Worm (Caenorhabditis elegans) whole organism, mixed stage, embryonic: ENCODE data around the gene let-70.

Source experiments
- M03D4.4 ChIP-seq: sonication (generic microtip); optimal IDR thresholded peaks from 2 replicates; lab custom pipeline; 2017; ENCODE audit warnings: mild to moderate bottlenecking, missing genetic modification characterization, missing compliant biosample characterization
- bed-3 ChIP-seq: fragments of 200-800 bp; sonication (Bioruptor generic); optimal IDR thresholded peaks from 3 replicates; lab custom pipeline; 2018; ENCODE audit warnings: mild to moderate bottlenecking, missing genetic modification characterization, moderate library complexity, missing compliant biosample characterization
- blmp-1 ChIP-seq: fragments of 150-350 bp; optimal IDR thresholded peaks from 2 replicates; lab custom pipeline; 2014; ENCODE audit warnings: missing biosample characterization, missing genetic modification characterization
- ceh-39 ChIP-seq: fragments of 150-350 bp; optimal IDR thresholded peaks from 2 replicates; lab custom pipeline; 2014; ENCODE audit warnings: missing biosample characterization, missing genetic modification characterization
- ceh-43 ChIP-seq: fragments of 200-800 bp; sonication (Bioruptor generic); optimal IDR thresholded peaks from 2 replicates; lab custom pipeline; 2018; ENCODE audit warnings: mild to moderate bottlenecking, missing genetic modification characterization, moderate library complexity, missing compliant biosample characterization
- ceh-83 ChIP-seq: fragments of 200-800 bp; sonication (Bioruptor generic); optimal IDR thresholded peaks from 2 replicates; lab custom pipeline; 2018; ENCODE audit warnings: mild to moderate bottlenecking, missing genetic modification characterization, missing compliant biosample characterization
- ces-1 ChIP-seq: fragments of 150-350 bp; optimal IDR thresholded peaks from 2 replicates; lab custom pipeline; 2014; ENCODE audit warnings: missing biosample characterization, missing genetic modification reagents, missing genetic modification characterization
- cnd-1 ChIP-seq: fragments of 200-800 bp; sonication (Bioruptor generic); optimal IDR thresholded peaks from 2 replicates; lab custom pipeline; 2018; ENCODE audit warnings: mild to moderate bottlenecking, missing genetic modification characterization, missing compliant biosample characterization
- drap-1 ChIP-seq: fragments of 200-800 bp; sonication (Bioruptor generic); optimal IDR thresholded peaks from 3 replicates; lab custom pipeline; 2018; ENCODE audit warnings: mild to moderate bottlenecking, missing genetic modification characterization, missing compliant biosample characterization
- elt-1 ChIP-seq: sonication (generic microtip); optimal IDR thresholded peaks from 2 replicates; lab custom pipeline; 2017; ENCODE audit warnings: missing genetic modification characterization, mild to moderate bottlenecking, missing compliant biosample characterization, antibody characterized with exemption, moderate library complexity, borderline replicate concordance; ENCODE audit not compliant: insufficient read depth
- elt-3 ChIP-seq: fragments of 150-350 bp; optimal IDR thresholded peaks from 2 replicates; lab custom pipeline; 2014; ENCODE audit warnings: missing biosample characterization, missing genetic modification characterization
- flh-1 ChIP-seq: fragments of 200-800 bp; sonication (Bioruptor generic); optimal IDR thresholded peaks from 2 replicates; lab custom pipeline; 2018; ENCODE audit warnings: mild to moderate bottlenecking, missing genetic modification characterization, moderate library complexity, missing compliant biosample characterization
- ham-2 ChIP-seq: fragments of 200-800 bp; sonication (Bioruptor generic); optimal IDR thresholded peaks from 2 replicates; lab custom pipeline; 2018; ENCODE audit warnings: mild to moderate bottlenecking, missing genetic modification characterization, missing compliant biosample characterization
- hlh-1 ChIP-seq: fragments of 150-350 bp; optimal IDR thresholded peaks from 2 replicates; lab custom pipeline; 2014; ENCODE audit warnings: missing biosample characterization, missing genetic modification reagents, missing genetic modification characterization
- lin-32 ChIP-seq: fragments of 200-800 bp; sonication (Bioruptor generic); optimal IDR thresholded peaks from 2 replicates; lab custom pipeline; 2018; ENCODE audit warnings: mild to moderate bottlenecking, missing genetic modification characterization, missing compliant biosample characterization
- lsy-2 ChIP-seq: fragments of 150-350 bp; optimal IDR thresholded peaks from 2 replicates; lab custom pipeline; 2014; ENCODE audit warnings: missing biosample characterization, missing genetic modification characterization
- mab-5 ChIP-seq: fragments of 150-350 bp; optimal IDR thresholded peaks from 2 replicates; lab custom pipeline; 2014; ENCODE audit warnings: missing biosample characterization, missing genetic modification characterization
- mep-1 ChIP-seq: fragments of 150-350 bp; optimal IDR thresholded peaks from 2 replicates; lab custom pipeline; 2017; ENCODE audit warnings: missing biosample characterization, missing genetic modification reagents, missing genetic modification characterization, inconsistent platforms
- mls-2 ChIP-seq: sonication (generic microtip); optimal IDR thresholded peaks from 2 replicates; lab custom pipeline; 2016; ENCODE audit warnings: mild to moderate bottlenecking, missing genetic modification characterization, moderate library complexity, missing compliant biosample characterization
- nhr-12 ChIP-seq: fragments of 150-350 bp; optimal IDR thresholded peaks from 2 replicates; lab custom pipeline; 2014; ENCODE audit warnings: missing biosample characterization, missing genetic modification characterization
- nhr-2 ChIP-seq: fragments of 150-350 bp; optimal IDR thresholded peaks from 2 replicates; lab custom pipeline; 2014; ENCODE audit warnings: missing biosample characterization, missing genetic modification characterization
- nhr-237 ChIP-seq: fragments of 150-350 bp; optimal IDR thresholded peaks from 2 replicates; lab custom pipeline; 2014; ENCODE audit warnings: missing biosample characterization, missing genetic modification characterization
- nhr-28 ChIP-seq: fragments of 150-350 bp; optimal IDR thresholded peaks from 2 replicates; lab custom pipeline; 2014; ENCODE audit warnings: missing biosample characterization, missing genetic modification characterization
- nhr-76 ChIP-seq: sonication (generic microtip); optimal IDR thresholded peaks from 2 replicates; lab custom pipeline; 2017; ENCODE audit warnings: missing biosample characterization, missing genetic modification characterization
- pha-4 ChIP-seq: fragments of 150-350 bp; optimal IDR thresholded peaks from 2 replicates; lab custom pipeline; 2018; ENCODE audit warnings: missing biosample characterization, missing genetic modification reagents, missing genetic modification characterization
- sem-2 ChIP-seq: fragments of 200-800 bp; sonication (Bioruptor generic); optimal IDR thresholded peaks from 2 replicates; lab custom pipeline; 2018; ENCODE audit warnings: mild to moderate bottlenecking, missing genetic modification characterization, missing compliant biosample characterization
- snpc-4 ChIP-seq: fragments of 150-350 bp; optimal IDR thresholded peaks from 2 replicates; lab custom pipeline; 2014; ENCODE audit warnings: missing biosample characterization, missing genetic modification characterization
- sptf-1 ChIP-seq: sonication (generic microtip); optimal IDR thresholded peaks from 2 replicates; lab custom pipeline; 2017; ENCODE audit warnings: mild to moderate bottlenecking, missing genetic modification characterization, moderate library complexity, missing compliant biosample characterization
- tbx-8 ChIP-seq: fragments of 200-800 bp; sonication (Bioruptor generic); optimal IDR thresholded peaks from 2 replicates; lab custom pipeline; 2018; ENCODE audit warnings: mild to moderate bottlenecking, missing genetic modification characterization, moderate library complexity, missing compliant biosample characterization
- unc-120 ChIP-seq: sonication (generic microtip); optimal IDR thresholded peaks from 2 replicates; lab custom pipeline; 2017; ENCODE audit warnings: missing genetic modification characterization, missing compliant biosample characterization; ENCODE audit not compliant: poor library complexity, severe bottlenecking
- unc-39 ChIP-seq: fragments of 150-350 bp; optimal IDR thresholded peaks from 2 replicates; lab custom pipeline; 2014; ENCODE audit warnings: missing biosample characterization, missing genetic modification characterization
- unc-62 ChIP-seq: fragments of 150-350 bp; optimal IDR thresholded peaks from 2 replicates; lab custom pipeline; 2014; ENCODE audit warnings: missing biosample characterization, missing genetic modification reagents, missing genetic modification characterization
- zip-8 ChIP-seq: fragments of 150-350 bp; optimal IDR thresholded peaks from 2 replicates; lab custom pipeline; 2014; ENCODE audit warnings: missing biosample characterization, missing genetic modification characterization
- ztf-11 ChIP-seq: fragments of 150-350 bp; optimal IDR thresholded peaks from 2 replicates; lab custom pipeline; 2014; ENCODE audit warnings: missing biosample characterization, missing genetic modification characterization

The let-70 gene

DNA sequence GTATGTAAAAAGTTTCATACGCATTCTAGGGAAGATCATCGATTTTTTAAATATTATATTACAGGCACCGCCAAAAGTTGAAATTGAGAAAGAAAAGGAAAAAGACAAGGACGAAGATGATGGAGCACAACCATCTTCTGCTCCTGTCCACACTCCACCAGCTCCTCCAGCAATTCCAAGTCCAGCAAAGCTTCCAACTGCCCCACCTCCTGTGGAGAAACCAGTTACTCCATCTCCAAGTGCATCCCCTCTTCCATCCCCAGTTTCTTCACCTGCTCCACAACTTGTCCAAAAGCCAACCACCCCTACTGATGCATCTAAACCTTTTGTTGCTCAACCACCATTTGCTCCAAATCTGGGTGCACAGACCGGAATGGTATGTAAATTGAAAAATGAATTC lies 30.1 kb downstream of the let-70 start:
- no peak for TF ChIP-seq nhr-237
- TF ChIP-seq hlh-1 (tag; lab: Kevin White, UChicago), result no peak
- no peak for TF ChIP-seq pha-4 (tag; lab: Kevin White, UChicago)
- TF ChIP-seq unc-39 (tag; lab: Kevin White, UChicago), result no peak
- TF ChIP-seq elt-1, result no peak
- no peak for TF ChIP-seq M03D4.4 (tag; lab: Kevin White, UChicago)
- no peak for TF ChIP-seq mab-5 (tag; lab: Kevin White, UChicago)
- no peak for TF ChIP-seq ceh-83 (GFP tag; lab: Kevin White, UChicago)
- TF ChIP-seq ceh-43, result no peak
- TF ChIP-seq cnd-1, result no peak
- no peak for TF ChIP-seq mep-1
- TF ChIP-seq nhr-28, result no peak
- no peak for TF ChIP-seq ceh-39
- TF ChIP-seq lin-32 (GFP tag; lab: Kevin White, UChicago), result no peak

DNA sequence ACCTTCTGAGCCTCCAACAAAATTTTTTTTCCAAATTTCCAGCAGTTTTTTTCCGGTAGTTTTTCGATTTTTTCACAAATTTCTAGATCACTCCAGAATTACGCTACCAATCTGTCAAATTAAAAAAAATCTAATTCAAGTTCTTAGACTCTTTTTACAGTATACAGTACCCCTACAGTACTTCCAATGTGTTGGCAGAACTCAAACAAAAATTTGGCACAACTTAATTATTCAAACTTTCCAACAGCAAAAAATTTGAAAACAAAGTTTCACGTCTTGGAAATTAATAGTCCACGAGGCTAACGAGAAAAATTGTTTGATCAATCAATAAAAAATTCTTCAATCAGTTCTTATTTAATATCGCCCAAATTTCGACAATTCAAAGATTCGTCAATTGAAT lies 32.2 kb downstream of the let-70 start, which contains the start of gene F36H1.3:
Gene F36H1.3 (plus strand): TSS at position 323 of the 400 bp plus-strand sequence.
- TF ChIP-seq ceh-83 (GFP tag; lab: Kevin White, UChicago) (no peak), blmp-1 (tag; lab: Kevin White, UChicago) (no peak), lin-32 (GFP tag; lab: Kevin White, UChicago) (no peak), ztf-11 (tag; lab: Kevin White, UChicago) (no peak), bed-3 (GFP tag; lab: Kevin White, UChicago) (no peak), ham-2 (GFP tag; lab: Kevin White, UChicago) (no peak), pha-4 (tag; lab: Kevin White, UChicago) (no peak), ceh-39 (no peak), zip-8 (no peak), unc-62 (GFP tag; lab: Kevin White, UChicago) (no peak), unc-120 (tag; lab: Kevin White, UChicago) (no peak), nhr-237 (no peak), nhr-12 (tag; lab: Kevin White, UChicago) (no peak), nhr-2 (tag; lab: Kevin White, UChicago) (no peak), mab-5 (tag; lab: Kevin White, UChicago) (no peak), ces-1 (no peak), lsy-2 (no peak), nhr-28 (no peak), elt-3 (tag; lab: Kevin White, UChicago) (no peak), tbx-8 (no peak)

DNA sequence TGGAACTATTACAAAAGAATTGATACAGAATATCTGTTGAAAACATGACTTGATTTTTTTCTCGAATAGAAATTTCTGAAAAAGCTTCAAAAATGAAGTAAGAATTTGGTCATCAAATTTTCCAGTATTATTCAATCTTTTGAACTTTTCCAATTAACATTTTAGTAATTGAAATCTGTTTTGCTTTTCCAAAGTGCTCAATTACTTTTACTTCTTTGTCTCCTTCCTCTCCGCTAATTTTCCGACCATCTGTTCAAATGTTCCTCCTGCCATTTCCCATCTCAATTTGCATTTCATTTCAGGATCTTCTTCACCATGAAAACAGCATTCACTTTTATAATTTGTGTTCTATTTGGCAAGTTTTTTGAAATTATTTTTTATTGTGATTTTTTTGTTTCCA lies 33.2 kb downstream of the let-70 start, which contains the start of gene F36H1.11:
Gene F36H1.11 (plus strand): TSS at position 301 of the 400 bp plus-strand sequence.
- TF ChIP-seq nhr-12 (tag; lab: Kevin White, UChicago), result no peak
- TF ChIP-seq nhr-28, result no peak
- TF ChIP-seq blmp-1 (tag; lab: Kevin White, UChicago), result no peak
- TF ChIP-seq ces-1, result peak; percentile 79
- peak; percentile 18 for TF ChIP-seq cnd-1
- TF ChIP-seq mep-1, result no peak
- no peak for TF ChIP-seq nhr-2 (tag; lab: Kevin White, UChicago)

DNA sequence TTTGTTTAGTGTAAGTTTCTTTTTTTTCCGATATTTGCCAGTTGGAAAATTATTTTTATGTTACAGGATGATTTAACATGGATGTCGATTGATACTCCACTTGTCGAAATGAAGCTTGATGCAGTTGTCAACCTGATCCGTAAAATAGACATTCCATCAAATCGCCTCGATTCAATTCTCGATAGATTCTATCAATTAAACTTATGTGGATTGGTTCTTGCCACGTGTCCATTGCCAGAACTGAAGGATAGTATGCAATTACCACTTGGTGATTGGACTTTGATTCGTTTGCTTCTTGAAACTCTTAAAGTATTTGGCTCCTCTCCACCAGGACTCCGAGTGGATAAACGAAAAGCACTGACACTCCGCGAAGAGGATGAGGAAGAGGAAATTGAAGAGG lies 37.7 kb downstream of the let-70 start:
- TF ChIP-seq nhr-237 (no peak), M03D4.4 (tag; lab: Kevin White, UChicago) (no peak), flh-1 (no peak), ces-1 (no peak), tbx-8 (no peak), ceh-83 (GFP tag; lab: Kevin White, UChicago) (no peak), mep-1 (no peak), ztf-11 (tag; lab: Kevin White, UChicago) (no peak), unc-39 (tag; lab: Kevin White, UChicago) (no peak), mls-2 (tag; lab: Kevin White, UChicago) (no peak), hlh-1 (tag; lab: Kevin White, UChicago) (no peak), lin-32 (GFP tag; lab: Kevin White, UChicago) (no peak), sptf-1 (tag; lab: Kevin White, UChicago) (no peak)

DNA sequence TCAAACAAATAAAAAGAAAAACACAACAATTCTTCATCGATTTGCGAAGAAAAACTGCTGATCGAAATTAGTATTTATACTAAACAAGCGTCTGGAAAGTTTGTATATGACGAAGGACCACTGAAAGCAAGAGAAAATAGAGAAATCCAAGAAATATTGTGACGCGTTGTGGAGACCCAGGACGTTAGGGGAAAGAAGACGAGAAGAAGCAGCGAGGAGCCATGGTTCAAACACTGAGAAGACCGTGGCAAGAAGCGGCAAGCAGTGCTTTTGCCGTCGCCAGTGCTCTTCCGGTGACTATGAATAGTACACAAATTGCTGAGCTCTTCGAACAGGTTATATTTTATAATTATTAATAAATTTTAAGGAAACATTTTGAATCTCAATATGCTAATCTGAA lies 43.4 kb downstream of the let-70 start:
- TF ChIP-seq sem-2 (GFP tag; lab: Kevin White, UChicago), result no peak
- TF ChIP-seq unc-62 (GFP tag; lab: Kevin White, UChicago), result no peak
- TF ChIP-seq M03D4.4 (tag; lab: Kevin White, UChicago), result no peak
- TF ChIP-seq zip-8, result no peak
- TF ChIP-seq ceh-39, result no peak
- no peak for TF ChIP-seq pha-4 (tag; lab: Kevin White, UChicago)
- no peak for TF ChIP-seq nhr-76 (tag; lab: Kevin White, UChicago)
- TF ChIP-seq blmp-1 (tag; lab: Kevin White, UChicago), result no peak
- no peak for TF ChIP-seq cnd-1
- no peak for TF ChIP-seq snpc-4
- TF ChIP-seq flh-1, result no peak
- TF ChIP-seq hlh-1 (tag; lab: Kevin White, UChicago), result peak; percentile 7
- TF ChIP-seq ces-1, result peak; percentile 13
- no peak for TF ChIP-seq lsy-2
- TF ChIP-seq unc-39 (tag; lab: Kevin White, UChicago), result no peak
- no peak for TF ChIP-seq mep-1
- TF ChIP-seq ham-2 (GFP tag; lab: Kevin White, UChicago), result peak; percentile 20
- TF ChIP-seq nhr-237, result no peak
- no peak for TF ChIP-seq elt-3 (tag; lab: Kevin White, UChicago)
- no peak for TF ChIP-seq drap-1 (GFP tag; lab: Kevin White, UChicago)
- no peak for TF ChIP-seq mab-5 (tag; lab: Kevin White, UChicago)
- TF ChIP-seq nhr-2 (tag; lab: Kevin White, UChicago), result no peak
